Worm (Caenorhabditis elegans) whole organism, young adult: ENCODE data around the gene R08C7.12.

Experiments used
- B0035.1 ChIP-seq: sonication (generic microtip); optimal IDR thresholded peaks from 2 replicates; lab custom pipeline; 2016; ENCODE audit warnings: missing genetic modification characterization, mild to moderate bottlenecking, missing compliant biosample characterization, missing genotype, missing genetic modification reagents
- B0336.3 ChIP-seq: fragments of 200-800 bp; sonication (Bioruptor generic); IDR thresholded peaks from 2 replicates; pipeline ENCODE4 v1.3.6; 2022; ENCODE audit warnings: missing genetic modification characterization, missing compliant biosample characterization
- F37B4.10 ChIP-seq: fragments of 200-800 bp; sonication (Bioruptor generic); IDR thresholded peaks from 2 replicates; pipeline ENCODE4 v1.3.6; 2022; ENCODE audit warnings: missing genetic modification characterization, missing compliant biosample characterization
- F52B5.7 ChIP-seq: sonication (generic microtip); optimal IDR thresholded peaks from 2 replicates; lab custom pipeline; 2016; ENCODE audit warnings: mild to moderate bottlenecking, missing genetic modification characterization, missing compliant biosample characterization
- T07F8.4 ChIP-seq: sonication (generic microtip); optimal IDR thresholded peaks from 2 replicates; lab custom pipeline; 2016; ENCODE audit warnings: mild to moderate bottlenecking, missing genetic modification characterization, moderate library complexity, missing compliant biosample characterization
- T26A5.8 ChIP-seq: sonication (generic microtip); optimal IDR thresholded peaks from 2 replicates; lab custom pipeline; 2016; ENCODE audit warnings: missing genetic modification characterization, missing compliant biosample characterization
- Y53G8AR.9 ChIP-seq: fragments of 200-800 bp; sonication (Bioruptor generic); conservative IDR thresholded peaks from 2 replicates; pipeline ENCODE4 v1.3.6; 2022; ENCODE audit warnings: missing genetic modification reagents, missing genetic modification characterization, missing compliant biosample characterization
- Y67H2A.10 ChIP-seq: fragments of 200-800 bp; sonication (Bioruptor generic); conservative IDR thresholded peaks from 2 replicates; pipeline ENCODE4 v1.3.6; 2022; ENCODE audit warnings: missing genetic modification reagents, missing genetic modification characterization, missing compliant biosample characterization
- Y79H2A.3 ChIP-seq: fragments of 200-800 bp; sonication (Bioruptor generic); conservative IDR thresholded peaks from 2 replicates; pipeline ENCODE4 v1.3.6; 2022; ENCODE audit warnings: missing genetic modification reagents, missing genetic modification characterization, missing compliant biosample characterization
- ama-1 ChIP-seq, 3 experiments: fragments of 150-350 bp in 1 of 3; sonication (generic microtip) in 2 of 3; optimal IDR thresholded peaks; 2 replicates each; lab custom pipeline; 2014 to 2018; ENCODE audit warnings: missing biosample characterization in 2 of 3, missing genetic modification characterization in 2 of 3, missing genetic modification reagents in 2 of 3
- atf-7 ChIP-seq: sonication (generic microtip); optimal IDR thresholded peaks from 2 replicates; lab custom pipeline; 2017; ENCODE audit warnings: mild to moderate bottlenecking, missing genetic modification characterization, missing compliant biosample characterization
- attf-5 ChIP-seq: fragments of 200-800 bp; sonication (Bioruptor generic); optimal IDR thresholded peaks from 2 replicates; lab custom pipeline; 2018; ENCODE audit warnings: mild to moderate bottlenecking, missing genetic modification characterization, missing compliant biosample characterization
- bed-2 ChIP-seq: fragments of 200-800 bp; sonication (Bioruptor generic); IDR thresholded peaks from 2 replicates; pipeline ENCODE4 v1.3.6; 2022; ENCODE audit warnings: missing genetic modification reagents, missing genetic modification characterization, missing compliant biosample characterization
- cebp-1 ChIP-seq, 2 experiments: fragments of 200-800 bp in 1 of 2; sonication (Bioruptor generic) in 1 of 2; sonication (generic microtip) in 1 of 2; IDR thresholded peaks in 1 of 2; optimal IDR thresholded peaks in 1 of 2; 2 replicates each; pipeline versions ENCODE4 v1.3.6 to Lab custom; 2017 to 2022; ENCODE audit warnings: missing compliant biosample characterization in 2 of 2, missing genetic modification characterization in 2 of 2, mild to moderate bottlenecking in 1 of 2, missing genetic modification reagents in 1 of 2, moderate library complexity in 1 of 2
- ceh-40 ChIP-seq: fragments of 200-800 bp; sonication (Bioruptor generic); IDR thresholded peaks from 2 replicates; pipeline ENCODE4 v1.3.6; 2022; ENCODE audit warnings: missing genetic modification characterization, missing compliant biosample characterization
- chd-7 ChIP-seq: sonication (generic microtip); optimal IDR thresholded peaks from 2 replicates; lab custom pipeline; 2016; ENCODE audit warnings: mild to moderate bottlenecking, missing genetic modification characterization, moderate library complexity, missing compliant biosample characterization
- die-1 ChIP-seq: sonication (generic microtip); optimal IDR thresholded peaks from 2 replicates; lab custom pipeline; 2016; ENCODE audit warnings: missing genotype, mild to moderate bottlenecking, missing genetic modification characterization, missing compliant biosample characterization
- dox-1 ChIP-seq: fragments of 200-800 bp; sonication (Bioruptor generic); IDR thresholded peaks from 2 replicates; pipeline ENCODE4 v1.3.6; 2022; ENCODE audit warnings: missing genetic modification reagents, missing genetic modification characterization, missing compliant biosample characterization
- gei-17 ChIP-seq: fragments of 200-800 bp; sonication (Bioruptor generic); optimal IDR thresholded peaks from 2 replicates; lab custom pipeline; 2018; ENCODE audit warnings: mild to moderate bottlenecking, missing genetic modification characterization, missing compliant biosample characterization
- hmg-1.2 ChIP-seq: fragments of 200-800 bp; sonication (Bioruptor generic); IDR thresholded peaks from 2 replicates; pipeline ENCODE4 v1.3.6; 2022; ENCODE audit warnings: missing genetic modification reagents, missing genetic modification characterization, missing compliant biosample characterization
- hrde-1 ChIP-seq: sonication (generic microtip); optimal IDR thresholded peaks from 2 replicates; lab custom pipeline; 2016; ENCODE audit warnings: missing genetic modification characterization, mild to moderate bottlenecking, missing compliant biosample characterization, moderate library complexity, missing genotype, missing genetic modification reagents, borderline replicate concordance
- hsf-1 ChIP-seq: fragments of 200-800 bp; sonication (Bioruptor generic); IDR thresholded peaks from 2 replicates; pipeline ENCODE4 v1.3.6; 2022; ENCODE audit warnings: missing genetic modification reagents, missing genetic modification characterization, missing compliant biosample characterization
- lin-35 ChIP-seq, 3 experiments: fragments of 150-350 bp in 2 of 3; sonication (generic microtip) in 1 of 3; optimal IDR thresholded peaks; 2 replicates each; lab custom pipeline; 2014 to 2018; ENCODE audit warnings: missing biosample characterization in 3 of 3, missing genetic modification characterization in 3 of 3, missing genetic modification reagents in 3 of 3
- madf-10 ChIP-seq: sonication (generic microtip); optimal IDR thresholded peaks from 2 replicates; lab custom pipeline; 2016; ENCODE audit warnings: mild to moderate bottlenecking, missing genetic modification characterization, missing compliant biosample characterization
- madf-3 ChIP-seq: fragments of 200-800 bp; sonication (Bioruptor generic); IDR thresholded peaks from 2 replicates; pipeline ENCODE4 v1.3.6; 2022; ENCODE audit warnings: missing genetic modification reagents, missing genetic modification characterization, missing compliant biosample characterization
- mcd-1 ChIP-seq: fragments of 200-800 bp; sonication (Bioruptor generic); IDR thresholded peaks from 2 replicates; pipeline ENCODE4 v1.3.6; 2022; ENCODE audit warnings: missing genetic modification reagents, missing genetic modification characterization, missing compliant biosample characterization
- mel-28 ChIP-seq: sonication (generic microtip); optimal IDR thresholded peaks from 2 replicates; lab custom pipeline; 2016; ENCODE audit warnings: borderline replicate concordance, mild to moderate bottlenecking, missing genetic modification characterization, missing compliant biosample characterization
- nfya-2 ChIP-seq: fragments of 200-800 bp; sonication (Bioruptor generic); IDR thresholded peaks from 2 replicates; pipeline ENCODE4 v1.3.6; 2022; ENCODE audit warnings: missing genetic modification reagents, missing genetic modification characterization, missing compliant biosample characterization
- nhr-120 ChIP-seq: fragments of 200-800 bp; sonication (Bioruptor generic); IDR thresholded peaks from 2 replicates; pipeline ENCODE4 v1.3.6; 2022; ENCODE audit warnings: missing genetic modification characterization, missing compliant biosample characterization
- nhr-80 ChIP-seq: sonication (generic microtip); optimal IDR thresholded peaks from 2 replicates; lab custom pipeline; 2016; ENCODE audit warnings: missing genetic modification characterization, missing compliant biosample characterization
- repo-1 ChIP-seq: sonication (generic microtip); optimal IDR thresholded peaks from 2 replicates; lab custom pipeline; 2017; ENCODE audit warnings: mild to moderate bottlenecking, missing genetic modification characterization, missing compliant biosample characterization
- sdz-38 ChIP-seq: sonication (generic microtip); optimal IDR thresholded peaks from 2 replicates; lab custom pipeline; 2016; ENCODE audit warnings: missing genotype, missing genetic modification characterization, missing compliant biosample characterization
- snpc-1.1 ChIP-seq: sonication (generic microtip); optimal IDR thresholded peaks from 2 replicates; lab custom pipeline; 2017; ENCODE audit warnings: missing genetic modification characterization, mild to moderate bottlenecking, missing compliant biosample characterization, antibody characterized with exemption, moderate library complexity, missing genotype, missing genetic modification reagents; ENCODE audit not compliant: insufficient read depth
- snpc-1.3 ChIP-seq: sonication (generic microtip); optimal IDR thresholded peaks from 2 replicates; lab custom pipeline; 2017; ENCODE audit warnings: missing genetic modification characterization, mild to moderate bottlenecking, missing compliant biosample characterization, antibody characterized with exemption, moderate library complexity, missing genotype, missing genetic modification reagents; ENCODE audit not compliant: insufficient read depth
- sptf-2 ChIP-seq: fragments of 200-800 bp; sonication (Bioruptor generic); optimal IDR thresholded peaks from 2 replicates; lab custom pipeline; 2018; ENCODE audit warnings: mild to moderate bottlenecking, missing genetic modification characterization, missing compliant biosample characterization
- tlf-1 ChIP-seq: fragments of 200-800 bp; sonication (Bioruptor generic); optimal IDR thresholded peaks from 2 replicates; lab custom pipeline; 2018; ENCODE audit warnings: mild to moderate bottlenecking, missing genetic modification characterization, missing compliant biosample characterization
- xnd-1 ChIP-seq: sonication (generic microtip); optimal IDR thresholded peaks from 2 replicates; lab custom pipeline; 2016; ENCODE audit warnings: missing genotype, missing genetic modification reagents, missing genetic modification characterization, missing compliant biosample characterization
- zfh-2 ChIP-seq: fragments of 200-800 bp; sonication (Bioruptor generic); conservative IDR thresholded peaks from 2 replicates; pipeline ENCODE4 v1.3.6; 2022; ENCODE audit warnings: missing genetic modification reagents, missing genetic modification characterization, missing compliant biosample characterization

Gene R08C7.12

ce11 chrIV:4410526-4410925 is 39.0 kb upstream of the R08C7.12 start:
- TF ChIP-seq B0336.3 (GFP tag; lab: Robert Waterston, UW) (no peak), tlf-1 (GFP tag; lab: Kevin White, UChicago) (no peak), snpc-1.3 (no peak), nhr-80 (tag; lab: Kevin White, UChicago) (no peak), T26A5.8 (tag; lab: Kevin White, UChicago) (no peak), xnd-1 (tag; lab: Kevin White, UChicago) (no peak), cebp-1 (GFP tag; IDR thresholded peaks at IDR 0.05; lab: Robert Waterston, UW) (no peak), cebp-1 (tag; optimal IDR thresholded peaks at IDR 0.05; lab: Kevin White, UChicago) (no peak), bed-2 (no peak), repo-1 (no peak), F37B4.10 (GFP tag; lab: Robert Waterston, UW) (no peak), snpc-1.1 (no peak)

ce11 chrIV:4411311-4411947 is 38.1 kb upstream of the R08C7.12 start:
- TF ChIP-seq hrde-1 (tag; lab: Kevin White, UChicago) = no peak
- no peak for TF ChIP-seq lin-35 (GFP tag; optimal IDR thresholded peaks at IDR 0.05; lab: Kevin White, UChicago)
- TF ChIP-seq hsf-1 = no peak
- TF ChIP-seq mel-28 (tag; lab: Kevin White, UChicago) = no peak
- TF ChIP-seq T07F8.4 (tag; lab: Kevin White, UChicago) = no peak
- TF ChIP-seq attf-5 (GFP tag; lab: Kevin White, UChicago) = no peak
- TF ChIP-seq hmg-1.2 (GFP tag; lab: Robert Waterston, UW) = no peak
- no peak for TF ChIP-seq bed-2

DNA sequence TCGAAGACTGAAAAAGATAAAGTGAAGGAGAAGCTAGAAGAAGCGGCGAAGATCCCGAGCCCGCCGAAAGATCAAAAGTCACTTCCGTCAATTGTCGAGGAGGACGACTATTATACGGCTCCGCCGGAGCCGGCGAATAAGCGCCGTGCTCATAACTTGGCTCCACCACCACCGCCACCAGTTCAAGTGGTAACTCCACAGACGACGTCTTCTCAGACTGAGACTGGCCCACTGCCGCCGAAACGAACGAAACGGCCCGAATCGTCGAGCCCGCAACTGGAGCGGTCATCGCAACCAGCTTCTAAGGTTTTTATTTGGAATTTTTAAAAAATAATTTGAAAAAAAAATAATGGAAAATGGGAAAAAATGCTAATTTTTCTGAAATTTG is 37.6 kb upstream of the R08C7.12 start:
- TF ChIP-seq xnd-1 (tag; lab: Kevin White, UChicago) (no peak), nhr-80 (tag; lab: Kevin White, UChicago) (no peak), ama-1 (optimal IDR thresholded peaks at IDR 0.05; lab: Kevin White, UChicago) (no peak), ama-1 (GFP tag; optimal IDR thresholded peaks at IDR 0.05; lab: Kevin White, UChicago) (no peak), Y53G8AR.9 (GFP tag; lab: Robert Waterston, UW) (no peak), Y79H2A.3 (0 out of 2 replicates have a peak, but pooled peaks have one; percentile 58), sdz-38 (tag; lab: Kevin White, UChicago) (no peak), B0035.1 (tag; lab: Kevin White, UChicago) (no peak), nhr-120 (GFP tag; lab: Robert Waterston, UW) (no peak), nfya-2 (GFP tag; lab: Robert Waterston, UW) (no peak), mcd-1 (GFP tag; lab: Robert Waterston, UW) (0 out of 2 replicates have a peak, but pooled peaks have one; percentile 6), ceh-40 (GFP tag; lab: Robert Waterston, UW) (no peak), Y67H2A.10 (GFP tag; lab: Robert Waterston, UW) (no peak), chd-7 (tag; lab: Kevin White, UChicago) (no peak), hrde-1 (tag; lab: Kevin White, UChicago) (no peak), gei-17 (GFP tag; lab: Kevin White, UChicago) (no peak), madf-10 (tag; lab: Kevin White, UChicago) (no peak), zfh-2 (GFP tag; lab: Robert Waterston, UW) (peak; percentile 69)

DNA sequence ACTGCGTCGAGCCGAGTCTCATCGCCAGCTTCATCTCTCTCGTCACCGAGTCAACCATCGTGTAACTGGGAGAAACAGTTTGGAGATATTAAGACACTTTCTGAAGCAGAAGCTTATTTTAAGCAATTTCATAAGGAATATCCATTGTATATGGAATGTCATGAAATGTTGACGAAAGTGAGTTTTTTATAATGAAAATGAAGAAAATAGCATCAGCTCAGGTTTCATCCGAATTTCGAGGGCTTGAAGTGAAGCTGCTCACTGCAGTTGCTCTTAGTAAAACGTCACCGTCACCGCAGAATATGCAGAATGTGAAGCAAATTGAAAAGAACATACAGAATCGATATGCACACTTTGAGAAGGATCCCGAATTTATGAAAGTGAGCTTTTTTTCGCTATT is 36.4 kb upstream of the R08C7.12 start:
- no peak for TF ChIP-seq sptf-2 (GFP tag; lab: Kevin White, UChicago)
- 0 out of 2 replicates have a peak, but pooled peaks have one; percentile 35 for TF ChIP-seq zfh-2 (GFP tag; lab: Robert Waterston, UW)
- TF ChIP-seq hsf-1 = 0 out of 2 replicates have a peak, but pooled peaks have one; percentile 22
- TF ChIP-seq atf-7 (tag; lab: Kevin White, UChicago) = peak; percentile 15
- TF ChIP-seq madf-3 = no peak
- TF ChIP-seq T26A5.8 (tag; lab: Kevin White, UChicago) = no peak
- TF ChIP-seq chd-7 (tag; lab: Kevin White, UChicago) = peak; percentile 46
- TF ChIP-seq die-1 = no peak
- TF ChIP-seq F52B5.7 = peak; percentile 23
- peak; percentile 33; the same call in 1 of the 2 replicates for TF ChIP-seq dox-1 (GFP tag; lab: Robert Waterston, UW)
